Worm (Caenorhabditis elegans): Measurements from ENCODE around the gene fln-2.

fln-2 gene

DNA sequence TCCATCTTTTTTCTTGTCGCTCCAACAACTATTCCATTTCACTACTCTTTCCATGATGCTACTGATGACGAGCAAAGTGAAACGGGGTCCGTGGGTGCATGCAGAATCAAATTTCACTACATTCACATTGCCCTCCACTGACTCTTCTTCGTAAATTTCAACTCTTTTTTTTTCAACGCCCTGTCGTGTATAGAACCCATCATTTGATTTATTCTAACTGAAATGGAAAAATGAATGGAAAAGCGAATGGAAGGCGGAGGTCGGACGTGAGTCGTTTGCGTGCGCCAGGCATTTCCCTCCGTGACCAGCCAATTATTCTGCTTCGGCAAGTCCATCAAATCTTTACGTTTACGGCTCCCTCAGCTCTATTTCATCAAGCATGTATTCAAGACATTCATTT lies 46.4 kb downstream of the fln-2 start:
- TF ChIP-seq ceh-20 (GFP tag; IDR thresholded peaks at IDR 0.05): no peak
- TF ChIP-seq unc-39 (tag; optimal IDR thresholded peaks at IDR 0.05): no peak
- TF ChIP-seq T20F7.1 (GFP tag; optimal IDR thresholded peaks at IDR 0.05): no peak
- no peak for TF ChIP-seq F10B5.3 (tag; optimal IDR thresholded peaks at IDR 0.05)
- no peak for TF ChIP-seq aha-1 (tag)
- TF ChIP-seq duxl-1 (tag; optimal IDR thresholded peaks at IDR 0.05; ENCODE audit: poor library complexity): no peak
- no peak for TF ChIP-seq lsy-2 (tag; optimal IDR thresholded peaks at IDR 0.05)
- TF ChIP-seq ztf-11 (tag; optimal IDR thresholded peaks at IDR 0.05): no peak
- TF ChIP-seq lin-1 (GFP tag; IDR thresholded peaks at IDR 0.05): no peak
- no peak for TF ChIP-seq nhr-6 (tag; optimal IDR thresholded peaks at IDR 0.05)
- no peak for TF ChIP-seq madf-5 (GFP tag; IDR thresholded peaks at IDR 0.05)
- no peak for TF ChIP-seq ceh-28 (tag; optimal IDR thresholded peaks at IDR 0.05)
- TF ChIP-seq lin-29 (GFP tag; IDR thresholded peaks at IDR 0.05): no peak
- no peak for TF ChIP-seq aly-2 (tag; optimal IDR thresholded peaks at IDR 0.05)
- no peak for TF ChIP-seq nhr-10 (tag; optimal IDR thresholded peaks at IDR 0.05)
- TF ChIP-seq pha-4 (GFP tag; IDR thresholded peaks at IDR 0.05): no peak
- TF ChIP-seq pha-4 (tag; optimal IDR thresholded peaks at IDR 0.05): no peak
- no peak for TF ChIP-seq mes-2 (tag; optimal IDR thresholded peaks at IDR 0.05; ENCODE audit: poor library complexity, severe bottlenecking)
- no peak for TF ChIP-seq nhr-111 (GFP tag; optimal IDR thresholded peaks at IDR 0.05)

DNA sequence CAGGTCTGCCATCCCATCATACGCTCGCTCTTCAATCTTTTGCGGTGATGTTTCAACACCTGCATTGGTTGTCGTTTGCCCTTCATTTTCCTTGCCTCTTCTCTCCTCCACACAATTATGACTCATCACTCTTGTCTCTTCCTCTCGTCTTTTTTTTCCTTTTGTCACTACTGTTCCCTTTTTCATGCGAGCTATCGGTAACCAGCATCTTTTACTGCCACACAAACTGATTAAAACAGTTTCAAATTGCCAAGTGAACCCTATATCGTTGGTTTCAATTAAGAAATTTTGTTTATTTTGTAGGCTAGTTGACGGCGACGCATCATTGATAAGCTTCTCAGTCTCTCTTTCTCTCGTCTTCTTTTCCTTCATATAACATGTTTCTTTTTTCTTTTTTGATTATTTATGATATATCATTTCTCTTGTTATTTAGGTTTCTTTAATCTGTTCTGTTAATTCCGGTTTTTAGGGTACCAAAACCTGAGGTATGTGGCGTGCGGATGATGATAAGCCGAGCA lies 48.7 kb downstream of the fln-2 start, which contains the start of gene ZK899.1:
Gene ZK899.1 (plus strand): TSS at position 468 of the 518 bp plus-strand sequence.
- TF ChIP-seq mdl-1 (tag; optimal IDR thresholded peaks at IDR 0.05): no peak
- TF ChIP-seq nhr-237 (tag; optimal IDR thresholded peaks at IDR 0.05): no peak
- TF ChIP-seq F10B5.3 (tag; optimal IDR thresholded peaks at IDR 0.05): no peak
- no peak for TF ChIP-seq ztf-7 (tag; optimal IDR thresholded peaks at IDR 0.05)
- TF ChIP-seq T20F7.1 (GFP tag; optimal IDR thresholded peaks at IDR 0.05): peak; percentile 19
- no peak for TF ChIP-seq ceh-32 (tag; optimal IDR thresholded peaks at IDR 0.05; ENCODE audit: poor library complexity)
- no peak for TF ChIP-seq lin-15B (tag; optimal IDR thresholded peaks at IDR 0.05)
- TF ChIP-seq nhr-102 (tag; optimal IDR thresholded peaks at IDR 0.05): peak; percentile 41
- TF ChIP-seq nhr-48 (tag; optimal IDR thresholded peaks at IDR 0.05): peak; percentile 20
- TF ChIP-seq fos-1 (tag; optimal IDR thresholded peaks at IDR 0.05): no peak
- no peak for TF ChIP-seq unc-130 (GFP tag; optimal IDR thresholded peaks at IDR 0.05)
- TF ChIP-seq ctbp-1 (GFP tag; IDR thresholded peaks at IDR 0.05): no peak
- no peak for TF ChIP-seq ZK337.2 (GFP tag; IDR thresholded peaks at IDR 0.05)
- TF ChIP-seq T26A8.4 (GFP tag; IDR thresholded peaks at IDR 0.05): no peak
- TF ChIP-seq lsy-2 (tag; optimal IDR thresholded peaks at IDR 0.05): no peak
- no peak for TF ChIP-seq hmg-1.1 (GFP tag; IDR thresholded peaks at IDR 0.05)
- no peak for TF ChIP-seq F26F4.8 (GFP tag; conservative IDR thresholded peaks at IDR 0.05)
- no peak for TF ChIP-seq mdt-29 (GFP tag; IDR thresholded peaks at IDR 0.05)
- TF ChIP-seq spr-1 (tag; optimal IDR thresholded peaks at IDR 0.05): no peak
- no peak for TF ChIP-seq tag-97 (GFP tag; IDR thresholded peaks at IDR 0.05)
- TF ChIP-seq tra-1 (GFP tag; IDR thresholded peaks at IDR 0.05): no peak
- no peak for TF ChIP-seq ces-1 (GFP tag; optimal IDR thresholded peaks at IDR 0.05)
- TF ChIP-seq egl-43 (GFP tag; IDR thresholded peaks at IDR 0.05): no peak
- no peak for TF ChIP-seq aha-1 (tag)
- no peak for TF ChIP-seq ceh-20 (GFP tag; IDR thresholded peaks at IDR 0.05)
- no peak for TF ChIP-seq Y105C5A.15 (GFP tag; IDR thresholded peaks at IDR 0.05)
- peak; percentile 63 for TF ChIP-seq dve-1 (tag; optimal IDR thresholded peaks at IDR 0.05; ENCODE audit: insufficient read depth)
- no peak for TF ChIP-seq lim-7 (GFP tag; IDR thresholded peaks at IDR 0.05)
- TF ChIP-seq ceh-28 (tag; optimal IDR thresholded peaks at IDR 0.05): no peak
- peak; percentile 77 for TF ChIP-seq nhr-28 (tag; optimal IDR thresholded peaks at IDR 0.05)
- peak; percentile 10 for TF ChIP-seq hlh-30 (tag; optimal IDR thresholded peaks at IDR 0.05; ENCODE audit: insufficient read depth)
- no peak for TF ChIP-seq ama-1 (optimal IDR thresholded peaks at IDR 0.05)
- no peak for TF ChIP-seq nhr-10 (tag; optimal IDR thresholded peaks at IDR 0.05)
- TF ChIP-seq cey-2 (tag; optimal IDR thresholded peaks at IDR 0.05; ENCODE audit: borderline replicate concordance, insufficient read depth): no peak
- TF ChIP-seq snpc-4 (tag; optimal IDR thresholded peaks at IDR 0.05): no peak
- TF ChIP-seq Y48G9A.11 (GFP tag; IDR thresholded peaks at IDR 0.05): no peak
- no peak for TF ChIP-seq nhr-25 (tag; optimal IDR thresholded peaks at IDR 0.05; ENCODE audit: borderline replicate concordance, insufficient read depth)
- peak; percentile 62 for TF ChIP-seq jun-1 (tag; optimal IDR thresholded peaks at IDR 0.05)
